Worm (Caenorhabditis elegans) whole organism, mixed stage, embryonic: Measurements from ENCODE around the gene C02F5.12.

Source experiments
- lin-13 ChIP-seq: fragments of 150-350 bp; optimal IDR thresholded peaks from 2 replicates; lab custom pipeline; 2014; ENCODE audit warnings: missing biosample characterization, missing genetic modification characterization
- lsy-2 ChIP-seq: fragments of 150-350 bp; optimal IDR thresholded peaks from 2 replicates; lab custom pipeline; 2014; ENCODE audit warnings: missing biosample characterization, missing genetic modification characterization
- nhr-237 ChIP-seq: fragments of 150-350 bp; optimal IDR thresholded peaks from 2 replicates; lab custom pipeline; 2014; ENCODE audit warnings: missing biosample characterization, missing genetic modification characterization
- snpc-4 ChIP-seq: fragments of 150-350 bp; optimal IDR thresholded peaks from 2 replicates; lab custom pipeline; 2014; ENCODE audit warnings: missing biosample characterization, missing genetic modification characterization
- tbx-8 ChIP-seq: fragments of 200-800 bp; sonication (Bioruptor generic); optimal IDR thresholded peaks from 2 replicates; lab custom pipeline; 2018; ENCODE audit warnings: mild to moderate bottlenecking, missing genetic modification characterization, moderate library complexity, missing compliant biosample characterization

ce11 chrIII:8202754-8203153, 40.1 kb downstream of the C02F5.12 start, which contains the start of gene snb-5:
- no peak for TF ChIP-seq lin-13 (tag; lab: Kevin White, UChicago)
- no peak for TF ChIP-seq lsy-2
- no peak for TF ChIP-seq nhr-237 (tag; lab: Kevin White, UChicago)
- TF ChIP-seq tbx-8 (GFP tag; lab: Kevin White, UChicago), result no peak
- TF ChIP-seq snpc-4, result no peak
